Fruit fly (Drosophila melanogaster) whole organism, prepupa: ENCODE data around the gene CG31103.
A peak's percentile ranks its signal among the peaks of the same experiment; 100 is the strongest.

Source experiments
- CG10631 ChIP-seq: fragments of 200-800 bp; sonication (Bioruptor generic); optimal IDR thresholded peaks from 2 replicates; lab custom pipeline; 2016; ENCODE audit warnings: missing biosample characterization, missing genetic modification characterization
- CG10669 ChIP-seq: fragments of 200-800 bp; sonication (Bioruptor generic); optimal IDR thresholded peaks from 3 replicates; lab custom pipeline; 2018; ENCODE audit warnings: missing biosample characterization, mild to moderate bottlenecking, missing genetic modification characterization, moderate library complexity
- CG11762 ChIP-seq: fragments of 200-800 bp; sonication (Bioruptor generic); optimal IDR thresholded peaks from 3 replicates; lab custom pipeline; 2016; ENCODE audit warnings: missing biosample characterization, missing genetic modification characterization; ENCODE audit not compliant: insufficient read depth
- CG1621 ChIP-seq: fragments of 200-800 bp; sonication (Bioruptor generic); optimal IDR thresholded peaks from 3 replicates; lab custom pipeline; 2018; ENCODE audit warnings: missing biosample characterization, mild to moderate bottlenecking, missing genetic modification characterization
- CG16779 ChIP-seq: fragments of 200-800 bp; sonication (Bioruptor generic); optimal IDR thresholded peaks from 3 replicates; lab custom pipeline; 2017; ENCODE audit warnings: missing biosample characterization, mild to moderate bottlenecking, missing genetic modification characterization
- CG3032 ChIP-seq: fragments of 200-800 bp; optimal IDR thresholded peaks from 2 replicates; lab custom pipeline; 2019; ENCODE audit warnings: missing biosample characterization, mild to moderate bottlenecking, missing genetic modification characterization, moderate library complexity
- CG31627 ChIP-seq: fragments of 200-800 bp; sonication (Bioruptor generic); optimal IDR thresholded peaks from 3 replicates; lab custom pipeline; 2016; ENCODE audit warnings: missing biosample characterization, missing genetic modification characterization
- CG32006 ChIP-seq: fragments of 200-800 bp; sonication (Bioruptor generic); optimal IDR thresholded peaks from 3 replicates; lab custom pipeline; 2017; ENCODE audit warnings: missing biosample characterization, mild to moderate bottlenecking, missing genetic modification characterization
- CG34406 ChIP-seq: fragments of 200-800 bp; sonication (Bioruptor generic); optimal IDR thresholded peaks from 3 replicates; lab custom pipeline; 2016; ENCODE audit warnings: missing biosample characterization, missing genetic modification characterization
- CG3919 ChIP-seq: fragments of 200-800 bp; sonication (Bioruptor generic); optimal IDR thresholded peaks from 3 replicates; lab custom pipeline; 2016; ENCODE audit warnings: missing biosample characterization, missing genetic modification characterization
- CG4318 ChIP-seq: fragments of 200-800 bp; sonication (Bioruptor generic); optimal IDR thresholded peaks from 3 replicates; lab custom pipeline; 2017; ENCODE audit warnings: missing biosample characterization, mild to moderate bottlenecking, missing genetic modification characterization
- CG6163 ChIP-seq: fragments of 200-800 bp; sonication (Bioruptor generic); IDR thresholded peaks from 3 replicates; pipeline ENCODE4 v1.3.6; 2022; ENCODE audit warnings: missing biosample characterization, missing genetic modification characterization
- CG6276 ChIP-seq: fragments of 200-800 bp; sonication (Bioruptor generic); optimal IDR thresholded peaks from 2 replicates; lab custom pipeline; 2017; ENCODE audit warnings: missing biosample characterization, mild to moderate bottlenecking, missing genetic modification characterization
- CG6792 ChIP-seq: fragments of 200-800 bp; sonication (Bioruptor generic); optimal IDR thresholded peaks from 3 replicates; lab custom pipeline; 2016; ENCODE audit warnings: missing biosample characterization, missing genetic modification characterization
- CG6808 ChIP-seq: fragments of 200-800 bp; sonication (Bioruptor generic); optimal IDR thresholded peaks from 3 replicates; lab custom pipeline; 2017; ENCODE audit warnings: missing biosample characterization, missing genetic modification characterization, mild to moderate bottlenecking, moderate library complexity, missing genetic modification reagents
- CG6854 ChIP-seq: fragments of 200-800 bp; sonication (Bioruptor generic); optimal IDR thresholded peaks from 2 replicates; lab custom pipeline; 2017; ENCODE audit warnings: missing biosample characterization, mild to moderate bottlenecking, missing genetic modification characterization
- CG8119 ChIP-seq: fragments of 200-800 bp; sonication (Bioruptor generic); IDR thresholded peaks from 3 replicates; pipeline ENCODE4 v1.3.6; 2022; ENCODE audit warnings: missing biosample characterization, missing genetic modification characterization
- CG8319 ChIP-seq: fragments of 200-800 bp; sonication (Bioruptor generic); optimal IDR thresholded peaks from 3 replicates; lab custom pipeline; 2016; ENCODE audit warnings: missing biosample characterization, missing genetic modification characterization
- CG8632 ChIP-seq: fragments of 200-800 bp; sonication (Bioruptor generic); optimal IDR thresholded peaks from 3 replicates; lab custom pipeline; 2016; ENCODE audit warnings: missing biosample characterization, missing genetic modification characterization
- CG9139 ChIP-seq: fragments of 200-800 bp; sonication (Bioruptor generic); optimal IDR thresholded peaks from 3 replicates; lab custom pipeline; 2017; ENCODE audit warnings: missing biosample characterization, mild to moderate bottlenecking, missing genetic modification characterization
- Eip75B ChIP-seq: fragments of 200-800 bp; sonication (Bioruptor generic); optimal IDR thresholded peaks from 3 replicates; lab custom pipeline; 2016; ENCODE audit warnings: missing biosample characterization, missing genetic modification characterization
- Eip93F ChIP-seq: fragments of 200-800 bp; sonication (Bioruptor generic); optimal IDR thresholded peaks from 2 replicates; lab custom pipeline; 2016; ENCODE audit warnings: missing biosample characterization, mild to moderate bottlenecking, missing genetic modification characterization
- Ets21C ChIP-seq: fragments of 200-800 bp; sonication (Bioruptor generic); optimal IDR thresholded peaks from 3 replicates; lab custom pipeline; 2016; ENCODE audit warnings: missing biosample characterization, missing genetic modification characterization
- Ets96B ChIP-seq: fragments of 200-800 bp; optimal IDR thresholded peaks from 2 replicates; lab custom pipeline; 2019; ENCODE audit warnings: missing biosample characterization, mild to moderate bottlenecking, missing genetic modification characterization, moderate library complexity
- Gug ChIP-seq: fragments of 200-800 bp; sonication (Bioruptor generic); IDR thresholded peaks from 2 replicates; pipeline ENCODE4 v1.3.6; 2022; ENCODE audit warnings: missing biosample characterization, missing genetic modification characterization
- Hr39 ChIP-seq: fragments of 200-800 bp; sonication (Bioruptor generic); optimal IDR thresholded peaks from 2 replicates; lab custom pipeline; 2016; ENCODE audit warnings: missing biosample characterization, missing genetic modification characterization
- Met ChIP-seq: fragments of 200-800 bp; sonication (Bioruptor generic); optimal IDR thresholded peaks from 3 replicates; lab custom pipeline; 2016; ENCODE audit warnings: missing biosample characterization, missing genetic modification characterization
- OdsH ChIP-seq: fragments of 200-800 bp; sonication (Bioruptor generic); optimal IDR thresholded peaks from 3 replicates; lab custom pipeline; 2016; ENCODE audit warnings: missing biosample characterization, missing genetic modification characterization
- Smox ChIP-seq: fragments of 200-800 bp; sonication (Bioruptor generic); optimal IDR thresholded peaks from 3 replicates; lab custom pipeline; 2016; ENCODE audit warnings: missing biosample characterization, missing genetic modification characterization
- Sox14 ChIP-seq: fragments of 200-800 bp; sonication (Bioruptor generic); optimal IDR thresholded peaks from 3 replicates; lab custom pipeline; 2016; ENCODE audit warnings: missing biosample characterization, missing genetic modification characterization
- achi ChIP-seq: fragments of 200-800 bp; sonication (Bioruptor generic); optimal IDR thresholded peaks from 3 replicates; lab custom pipeline; 2016; ENCODE audit warnings: missing biosample characterization, missing genetic modification characterization
- acj6 ChIP-seq: fragments of 200-800 bp; sonication (Bioruptor generic); optimal IDR thresholded peaks from 3 replicates; lab custom pipeline; 2016; ENCODE audit warnings: missing biosample characterization, missing genetic modification characterization
- cyc ChIP-seq: fragments of 200-800 bp; sonication (Bioruptor generic); optimal IDR thresholded peaks from 3 replicates; lab custom pipeline; 2016; ENCODE audit warnings: missing biosample characterization, missing genetic modification characterization
- dsx ChIP-seq: fragments of 200-800 bp; optimal IDR thresholded peaks from 3 replicates; lab custom pipeline; 2019; ENCODE audit warnings: missing biosample characterization, mild to moderate bottlenecking, missing genetic modification characterization, moderate library complexity; ENCODE audit not compliant: poor library complexity, severe bottlenecking
- esn ChIP-seq: fragments of 200-800 bp; sonication (Bioruptor generic); optimal IDR thresholded peaks from 2 replicates; lab custom pipeline; 2016; ENCODE audit warnings: missing biosample characterization, mild to moderate bottlenecking, missing genetic modification characterization, moderate library complexity
- fd59A ChIP-seq: fragments of 200-800 bp; sonication (Bioruptor generic); optimal IDR thresholded peaks from 2 replicates; lab custom pipeline; 2017; ENCODE audit warnings: missing biosample characterization, mild to moderate bottlenecking, missing genetic modification characterization, missing genetic modification reagents
- fd85E ChIP-seq: fragments of 200-800 bp; sonication (Bioruptor generic); optimal IDR thresholded peaks from 3 replicates; lab custom pipeline; 2016; ENCODE audit warnings: missing biosample characterization, missing genetic modification characterization
- lz ChIP-seq: fragments of 200-800 bp; sonication (Bioruptor generic); optimal IDR thresholded peaks from 3 replicates; lab custom pipeline; 2016; ENCODE audit warnings: missing biosample characterization, missing genetic modification characterization
- net ChIP-seq: fragments of 200-800 bp; sonication (Bioruptor generic); optimal IDR thresholded peaks from 3 replicates; lab custom pipeline; 2016; ENCODE audit warnings: missing biosample characterization, missing genetic modification characterization
- salr ChIP-seq, 2 experiments: fragments of 200-800 bp; sonication (Bioruptor generic); optimal IDR thresholded peaks; 3 replicates each; lab custom pipeline; 2016 to 2018; ENCODE audit warnings: missing biosample characterization in 2 of 2, missing genetic modification characterization in 2 of 2, mild to moderate bottlenecking in 1 of 2
- svp ChIP-seq: fragments of 200-800 bp; sonication (Bioruptor generic); peaks from one replicate; lab custom pipeline; 2016; ENCODE audit warnings: missing biosample characterization, missing genetic modification characterization
- topi ChIP-seq: fragments of 200-800 bp; sonication (Bioruptor generic); optimal IDR thresholded peaks from 3 replicates; lab custom pipeline; 2016; ENCODE audit warnings: missing biosample characterization, missing genetic modification characterization
- vri ChIP-seq: fragments of 200-800 bp; sonication (Bioruptor generic); optimal IDR thresholded peaks from 3 replicates; lab custom pipeline; 2016; ENCODE audit warnings: missing biosample characterization, mild to moderate bottlenecking, missing genetic modification characterization

CG31103 gene

dm6 chr3R:25219018-25219417, at the start of gene CG31103:
TSS of gene CG31103 (plus strand) at chr3R:25219318.
- TF ChIP-seq CG32006 (GFP tag; lab: Kevin White, UChicago) (no peak), Ets96B (no peak), CG8319 (no peak), fd59A (GFP tag; lab: Kevin White, UChicago) (no peak), CG10669 (GFP tag; lab: Kevin White, UChicago) (no peak), Hr39 (no peak), OdsH (GFP tag; lab: Kevin White, UChicago) (no peak), Smox (GFP tag; lab: Kevin White, UChicago) (no peak), esn (GFP tag; lab: Kevin White, UChicago) (no peak), CG6276 (GFP tag; lab: Kevin White, UChicago) (no peak), CG31627 (GFP tag; lab: Kevin White, UChicago) (no peak), fd85E (GFP tag; lab: Kevin White, UChicago) (no peak), Eip75B (GFP tag; lab: Kevin White, UChicago) (no peak), acj6 (GFP tag; lab: Kevin White, UChicago) (no peak), svp (GFP tag; lab: Kevin White, UChicago) (no peak), dsx (GFP tag; lab: Kevin White, UChicago) (no peak), salr (GFP tag; optimal IDR thresholded peaks at IDR 0.05; lab: Kevin White, UChicago) (no peak), CG10631 (GFP tag; lab: Kevin White, UChicago) (no peak)

dm6 chr3R:25172353-25172752, 46.8 kb upstream of the CG31103 start:
- TF ChIP-seq CG6792 (GFP tag; lab: Kevin White, UChicago) = no peak
- TF ChIP-seq CG32006 (GFP tag; lab: Kevin White, UChicago) = no peak
- no peak for TF ChIP-seq CG8119 (GFP tag; lab: Robert Waterston, UW)
- TF ChIP-seq svp (GFP tag; lab: Kevin White, UChicago) = no peak
- no peak for TF ChIP-seq vri (GFP tag; lab: Kevin White, UChicago)
- no peak for TF ChIP-seq CG8319
- no peak for TF ChIP-seq CG8632 (GFP tag; lab: Kevin White, UChicago)
- no peak for TF ChIP-seq CG4318 (GFP tag; lab: Kevin White, UChicago)
- TF ChIP-seq Met (GFP tag; lab: Kevin White, UChicago) = no peak
- no peak for TF ChIP-seq Ets21C (GFP tag; lab: Kevin White, UChicago)
- TF ChIP-seq Ets96B = no peak
- TF ChIP-seq lz (GFP tag; lab: Kevin White, UChicago) = no peak
- TF ChIP-seq CG3032 (tag; lab: Kevin White, UChicago) = no peak

dm6 chr3R:25172976-25173375, 46.1 kb upstream of the CG31103 start:
- TF ChIP-seq CG31627 (GFP tag; lab: Kevin White, UChicago) (no peak), Ets96B (no peak), CG10669 (GFP tag; lab: Kevin White, UChicago) (no peak), CG11762 (GFP tag; lab: Kevin White, UChicago) (no peak), CG6854 (no peak), CG34406 (GFP tag; lab: Kevin White, UChicago) (no peak), CG16779 (tag; lab: Kevin White, UChicago) (no peak), CG9139 (no peak), salr (GFP tag; optimal IDR thresholded peaks at IDR 0.05; lab: Kevin White, UChicago) (no peak), achi (no peak)

- TF ChIP-seq Gug (GFP tag; lab: Robert Waterston, UW) (no peak), Eip75B (GFP tag; lab: Kevin White, UChicago) (peak; percentile 63), CG6854 (no peak), CG1621 (peak; percentile 33), cyc (GFP tag; lab: Kevin White, UChicago) (peak; percentile 70), fd59A (GFP tag; lab: Kevin White, UChicago) (peak; percentile 40), CG6808 (GFP tag; lab: Kevin White, UChicago) (peak; percentile 73), CG8632 (GFP tag; lab: Kevin White, UChicago) (peak; percentile 50), Eip93F (no peak), CG8119 (GFP tag; lab: Robert Waterston, UW) (0 out of 3 replicates have a peak, but pooled peaks have one; percentile 20), CG3032 (tag; lab: Kevin White, UChicago) (peak; percentile 61), net (peak; percentile 40), CG11762 (GFP tag; lab: Kevin White, UChicago) (peak; percentile 4), CG6792 (GFP tag; lab: Kevin White, UChicago) (peak; percentile 58), CG10669 (GFP tag; lab: Kevin White, UChicago) (peak; percentile 70), CG32006 (GFP tag; lab: Kevin White, UChicago) (peak; percentile 18), CG10631 (GFP tag; lab: Kevin White, UChicago) (peak; percentile 50), Sox14 (GFP tag; lab: Kevin White, UChicago) (peak; percentile 54), CG9139 (peak; percentile 58), salr (GFP tag; optimal IDR thresholded peaks at IDR 0.05; lab: Kevin White, UChicago) (peak in 1 of 2 experiments; percentile 38), achi (peak; percentile 46), CG3919 (GFP tag; lab: Kevin White, UChicago) (peak; percentile 58), topi (peak; percentile 68), CG6163 (GFP tag; lab: Robert Waterston, UW) (peak; percentile 45; the same call in 1 of the 3 replicates), CG4318 (GFP tag; lab: Kevin White, UChicago) (no peak), svp (GFP tag; lab: Kevin White, UChicago) (peak; percentile 87)
Observed at dm6 chr3R:25174244-25174643, 44.9 kb upstream of the CG31103 start.
